Worm (Caenorhabditis elegans) whole organism, L4 larva: ENCODE measurements around the gene dac-1.

ENCODE experiments used
- F26F4.8 ChIP-seq: fragments of 200-800 bp; sonication (Bioruptor generic); conservative IDR thresholded peaks from 2 replicates; pipeline ENCODE4 v1.3.6; 2022; ENCODE audit warnings: missing genetic modification characterization, missing compliant biosample characterization
- F44E2.7 ChIP-seq: fragments of 200-800 bp; sonication (Bioruptor generic); IDR thresholded peaks from 2 replicates; pipeline ENCODE4 v2.1.2; 2022; ENCODE audit warnings: missing genetic modification characterization, missing compliant biosample characterization
- F49E8.2 ChIP-seq: sonication (generic microtip); optimal IDR thresholded peaks from 2 replicates; lab custom pipeline; 2016; ENCODE audit warnings: missing compliant biosample characterization, mild to moderate bottlenecking, missing genetic modification characterization, borderline replicate concordance
- R02D3.7 ChIP-seq: fragments of 150-350 bp; sonication (generic microtip); optimal IDR thresholded peaks from 3 replicates; lab custom pipeline; 2014; ENCODE audit warnings: missing biosample characterization, missing genetic modification characterization
- Y5F2A.4 ChIP-seq: fragments of 200-800 bp; sonication (Bioruptor generic); optimal IDR thresholded peaks from 2 replicates; lab custom pipeline; 2018; ENCODE audit warnings: mild to moderate bottlenecking, missing genetic modification characterization, missing compliant biosample characterization
- aha-1 ChIP-seq: fragments of 150-350 bp; peaks from one replicate; lab custom pipeline; 2014; ENCODE audit warnings: missing biosample characterization, missing genetic modification characterization
- ceh-20 ChIP-seq: fragments of 200-800 bp; sonication (Bioruptor generic); IDR thresholded peaks from 2 replicates; pipeline ENCODE4 v1.3.6; 2022; ENCODE audit warnings: missing genetic modification reagents, missing genetic modification characterization, missing compliant biosample characterization
- ceh-28 ChIP-seq: fragments of 150-350 bp; optimal IDR thresholded peaks from 2 replicates; lab custom pipeline; 2014; ENCODE audit warnings: missing biosample characterization, missing genetic modification reagents, missing genetic modification characterization
- ceh-62 ChIP-seq: sonication (generic microtip); optimal IDR thresholded peaks from 2 replicates; lab custom pipeline; 2017; ENCODE audit warnings: missing biosample characterization, missing genetic modification characterization
- daf-12 ChIP-seq: fragments of 150-350 bp; optimal IDR thresholded peaks from 2 replicates; lab custom pipeline; 2014; ENCODE audit warnings: missing biosample characterization, missing genetic modification reagents, missing genetic modification characterization
- daf-16 ChIP-seq, 3 experiments: sonication (generic microtip); optimal IDR thresholded peaks; 2 replicates each; lab custom pipeline; 2016 to 2017; ENCODE audit warnings: missing genetic modification characterization in 3 of 3, missing genetic modification reagents in 3 of 3, mild to moderate bottlenecking in 2 of 3, missing compliant biosample characterization in 2 of 3, missing biosample characterization in 1 of 3, moderate library complexity in 1 of 3
- daf-19 ChIP-seq: fragments of 200-800 bp; sonication (Bioruptor generic); conservative IDR thresholded peaks from 2 replicates; pipeline ENCODE4 v1.3.6; 2022; ENCODE audit warnings: missing genetic modification characterization, missing compliant biosample characterization
- daf-8 ChIP-seq: fragments of 200-800 bp; sonication (Bioruptor generic); IDR thresholded peaks from 2 replicates; pipeline ENCODE4 v1.3.6; 2022; ENCODE audit warnings: missing genetic modification characterization, missing compliant biosample characterization
- dmd-6 ChIP-seq: fragments of 200-800 bp; sonication (Bioruptor generic); IDR thresholded peaks from 2 replicates; pipeline ENCODE4 v1.3.6; 2022; ENCODE audit warnings: missing genetic modification reagents, missing genetic modification characterization, missing compliant biosample characterization
- dmd-9 ChIP-seq: fragments of 200-800 bp; sonication (Bioruptor generic); IDR thresholded peaks from 2 replicates; pipeline ENCODE4 v1.3.6; 2022; ENCODE audit warnings: missing genetic modification reagents, missing genetic modification characterization, missing compliant biosample characterization
- dpl-1 ChIP-seq: fragments of 150-350 bp; optimal IDR thresholded peaks from 2 replicates; lab custom pipeline; 2014; ENCODE audit warnings: missing biosample characterization, missing genetic modification reagents, missing genetic modification characterization
- dve-1 ChIP-seq: sonication (generic microtip); optimal IDR thresholded peaks from 2 replicates; lab custom pipeline; 2017; ENCODE audit warnings: antibody characterized with exemption, mild to moderate bottlenecking, missing genetic modification characterization, missing compliant biosample characterization; ENCODE audit not compliant: insufficient read depth
- fkh-10 ChIP-seq: fragments of 150-350 bp; optimal IDR thresholded peaks from 2 replicates; lab custom pipeline; 2014; ENCODE audit warnings: missing biosample characterization, missing genetic modification reagents, missing genetic modification characterization
- hlh-11 ChIP-seq: fragments of 200-800 bp; sonication (Bioruptor generic); optimal IDR thresholded peaks from 2 replicates; lab custom pipeline; 2018; ENCODE audit warnings: mild to moderate bottlenecking, missing genetic modification characterization, missing compliant biosample characterization
- hlh-30 ChIP-seq: sonication (generic microtip); optimal IDR thresholded peaks from 2 replicates; lab custom pipeline; 2017; ENCODE audit warnings: antibody characterized with exemption, mild to moderate bottlenecking, missing genetic modification characterization, missing compliant biosample characterization; ENCODE audit not compliant: insufficient read depth
- hmg-1.1 ChIP-seq: fragments of 200-800 bp; sonication (Bioruptor generic); IDR thresholded peaks from 2 replicates; pipeline ENCODE4 v1.3.6; 2022; ENCODE audit warnings: missing genetic modification reagents, missing genetic modification characterization, missing compliant biosample characterization
- lin-38 ChIP-seq: fragments of 200-800 bp; sonication (Bioruptor generic); IDR thresholded peaks from 2 replicates; pipeline ENCODE4 v1.3.6; 2022; ENCODE audit warnings: missing genetic modification reagents, missing genetic modification characterization, missing compliant biosample characterization
- lsy-2 ChIP-seq, 2 experiments: fragments of 150-350 bp in 1 of 2; sonication (generic microtip) in 1 of 2; optimal IDR thresholded peaks; 2 replicates each; lab custom pipeline; 2014 to 2017; ENCODE audit warnings: missing biosample characterization in 2 of 2, missing genetic modification characterization in 2 of 2
- madf-5 ChIP-seq, 2 experiments: fragments of 200-800 bp; sonication (Bioruptor generic); IDR thresholded peaks; 2 replicates each; pipeline ENCODE4 v1.3.6; 2022; ENCODE audit warnings: missing compliant biosample characterization in 2 of 2, missing genetic modification characterization in 2 of 2
- madf-9 ChIP-seq: fragments of 200-800 bp; sonication (Bioruptor generic); conservative IDR thresholded peaks from 2 replicates; pipeline ENCODE4 v1.3.6; 2022; ENCODE audit warnings: missing genetic modification reagents, missing genetic modification characterization, missing compliant biosample characterization
- mdl-1 ChIP-seq, 2 experiments: fragments of 150-350 bp in 1 of 2; sonication (generic microtip) in 1 of 2; optimal IDR thresholded peaks; 2 replicates each; lab custom pipeline; 2014 to 2017; ENCODE audit warnings: missing biosample characterization in 2 of 2, missing genetic modification characterization in 2 of 2
- mep-1 ChIP-seq: fragments of 150-350 bp; sonication (generic microtip); optimal IDR thresholded peaks from 3 replicates; lab custom pipeline; 2014; ENCODE audit warnings: missing biosample characterization, missing genetic modification characterization
- mes-2 ChIP-seq: sonication (generic microtip); optimal IDR thresholded peaks from 2 replicates; lab custom pipeline; 2016; ENCODE audit warnings: missing genotype, mild to moderate bottlenecking, missing genetic modification characterization, missing compliant biosample characterization; ENCODE audit not compliant: poor library complexity, severe bottlenecking
- mxl-3 ChIP-seq: fragments of 200-800 bp; sonication (Bioruptor generic); optimal IDR thresholded peaks from 2 replicates; lab custom pipeline; 2018; ENCODE audit warnings: mild to moderate bottlenecking, missing genetic modification characterization, missing compliant biosample characterization
- nhr-10 ChIP-seq: fragments of 150-350 bp; optimal IDR thresholded peaks from 2 replicates; lab custom pipeline; 2014; ENCODE audit warnings: missing biosample characterization, missing genetic modification characterization
- nhr-11 ChIP-seq: fragments of 150-350 bp; optimal IDR thresholded peaks from 2 replicates; lab custom pipeline; 2014; ENCODE audit warnings: missing biosample characterization, missing genetic modification characterization
- nhr-25 ChIP-seq: sonication (generic microtip); optimal IDR thresholded peaks from 2 replicates; lab custom pipeline; 2017; ENCODE audit warnings: missing genetic modification characterization, mild to moderate bottlenecking, missing compliant biosample characterization, antibody characterized with exemption, moderate library complexity, borderline replicate concordance; ENCODE audit not compliant: insufficient read depth
- nhr-28 ChIP-seq: fragments of 150-350 bp; optimal IDR thresholded peaks from 2 replicates; lab custom pipeline; 2014; ENCODE audit warnings: missing biosample characterization, missing genetic modification characterization
- nhr-41 ChIP-seq: fragments of 200-800 bp; sonication (Bioruptor generic); IDR thresholded peaks from 2 replicates; pipeline ENCODE4 v1.3.6; 2022; ENCODE audit warnings: missing genetic modification reagents, missing genetic modification characterization, missing compliant biosample characterization
- nhr-42 ChIP-seq: fragments of 200-800 bp; sonication (Bioruptor generic); IDR thresholded peaks from 2 replicates; pipeline ENCODE4 v1.3.6; 2022; ENCODE audit warnings: missing genetic modification characterization, missing compliant biosample characterization
- nhr-48 ChIP-seq: sonication (generic microtip); optimal IDR thresholded peaks from 2 replicates; lab custom pipeline; 2016; ENCODE audit warnings: mild to moderate bottlenecking, missing genetic modification characterization, missing compliant biosample characterization
- rbr-2 ChIP-seq: sonication (generic microtip); optimal IDR thresholded peaks from 2 replicates; lab custom pipeline; 2016; ENCODE audit warnings: missing genotype, missing genetic modification characterization, missing compliant biosample characterization
- set-16 ChIP-seq: fragments of 200-800 bp; sonication (Bioruptor generic); IDR thresholded peaks from 2 replicates; pipeline ENCODE4 v1.3.6; 2022; ENCODE audit warnings: missing genetic modification reagents, missing genetic modification characterization, missing compliant biosample characterization
- snpc-1.2 ChIP-seq: fragments of 200-800 bp; sonication (Bioruptor generic); IDR thresholded peaks from 2 replicates; pipeline ENCODE4 v1.3.6; 2022; ENCODE audit warnings: missing genetic modification reagents, missing genetic modification characterization, missing compliant biosample characterization
- unc-62 ChIP-seq, 3 experiments: fragments of 150-350 bp in 1 of 3; sonication (generic microtip); optimal IDR thresholded peaks in 2 of 3; peaks in 1 of 3; 1 replicate in 1 of 3; 2 replicates in 2 of 3; lab custom pipeline; 2014 to 2017; ENCODE audit warnings: missing biosample characterization in 3 of 3, missing genetic modification characterization in 3 of 3, missing genetic modification reagents in 3 of 3, missing genotype in 1 of 3
- zag-1 ChIP-seq: fragments of 150-350 bp; optimal IDR thresholded peaks from 2 replicates; lab custom pipeline; 2014; ENCODE audit warnings: missing biosample characterization, missing genetic modification characterization
- ztf-11 ChIP-seq: fragments of 150-350 bp; optimal IDR thresholded peaks from 2 replicates; lab custom pipeline; 2014; ENCODE audit warnings: missing biosample characterization, missing genetic modification characterization

The dac-1 gene

ce11 chrIII:839491-839890 is 23.5 kb downstream of the dac-1 start, which contains the start of gene dos-3:
dos-3 (minus strand) TSS chrIII:839591.
- no peak for TF ChIP-seq rbr-2 (tag; lab: Kevin White, UChicago)
- no peak for TF ChIP-seq F49E8.2
- TF ChIP-seq ceh-62 (tag; lab: Kevin White, UChicago) = no peak
- no peak for TF ChIP-seq aha-1
- no peak for TF ChIP-seq daf-12 (tag; lab: Kevin White, UChicago)
- no peak for TF ChIP-seq ztf-11 (tag; lab: Kevin White, UChicago)
- no peak for TF ChIP-seq nhr-41 (GFP tag; lab: Robert Waterston, UW)
- no peak for TF ChIP-seq hmg-1.1 (GFP tag; lab: Robert Waterston, UW)
- no peak for TF ChIP-seq ceh-28 (tag; lab: Kevin White, UChicago)
- no peak for TF ChIP-seq set-16 (GFP tag; lab: Robert Waterston, UW)
- TF ChIP-seq madf-9 = no peak
- TF ChIP-seq dpl-1 (GFP tag; lab: Kevin White, UChicago) = no peak
- TF ChIP-seq daf-8 (GFP tag; lab: Robert Waterston, UW) = no peak
- TF ChIP-seq madf-5 (GFP tag; IDR thresholded peaks at IDR 0.05; lab: Robert Waterston, UW) = no peak
- TF ChIP-seq dmd-9 (GFP tag; lab: Robert Waterston, UW) = no peak
- TF ChIP-seq dmd-6 (GFP tag; lab: Robert Waterston, UW) = no peak
- no peak for TF ChIP-seq R02D3.7 (tag; lab: Kevin White, UChicago)
- TF ChIP-seq hlh-11 (tag; lab: Kevin White, UChicago) = no peak
- no peak for TF ChIP-seq nhr-11 (tag; lab: Kevin White, UChicago)

DNA sequence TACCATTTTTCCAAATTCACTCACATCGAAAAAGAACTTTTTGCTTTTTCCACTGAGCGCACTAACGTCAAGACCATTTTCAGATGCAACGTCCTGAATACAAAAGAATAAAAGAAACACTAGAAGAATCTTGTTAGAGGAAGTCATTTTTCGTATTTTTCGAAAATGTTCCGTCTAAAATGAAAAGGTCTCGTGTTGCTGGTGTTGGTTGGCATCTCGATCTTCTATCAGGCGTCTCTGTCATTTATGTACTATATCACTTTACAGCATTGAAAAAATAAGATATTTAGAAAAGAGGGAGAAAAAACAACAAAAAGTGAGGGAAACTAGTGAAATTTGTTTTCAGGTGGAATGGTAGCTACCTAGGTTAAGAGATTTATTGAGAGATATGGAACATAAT is 25.2 kb downstream of the dac-1 start, which contains the start of gene K02F3.9:
K02F3.9 (minus strand) TSS at position 190 of the 400 bp plus-strand sequence.
- peak; percentile 2 for TF ChIP-seq hlh-30 (tag; lab: Kevin White, UChicago)
- TF ChIP-seq ceh-28 (tag; lab: Kevin White, UChicago) = no peak
- TF ChIP-seq, all 104 proteins: peak for 1

- TF ChIP-seq nhr-42 (GFP tag; lab: Robert Waterston, UW) = no peak
These were observed 26.7 kb downstream of the dac-1 start, which contains the start of gene far-8 for ce11 chrIII:842630-843029. far-8 (plus strand) TSS chrIII:842930.

DNA sequence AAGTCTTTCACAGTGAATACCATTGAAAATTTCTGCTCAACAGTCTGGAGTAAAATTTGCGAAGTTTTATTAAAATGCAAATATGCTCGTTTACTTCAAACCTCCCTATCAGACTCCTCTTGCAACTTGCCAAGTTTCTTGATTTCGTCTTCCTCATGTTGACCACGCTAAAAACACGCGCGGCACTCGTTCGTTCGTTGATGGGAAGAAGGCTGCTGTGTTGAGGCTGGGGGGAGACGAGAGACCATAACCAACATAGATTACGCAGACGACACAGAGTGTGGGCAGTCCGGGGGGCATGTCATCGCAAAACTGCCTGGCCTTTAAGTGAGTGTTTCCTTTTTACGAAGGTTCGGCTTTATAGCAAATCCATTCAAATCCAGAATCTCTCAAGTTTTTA is 28.1 kb downstream of the dac-1 start:
- TF ChIP-seq nhr-11 (tag; lab: Kevin White, UChicago) (peak; percentile 18), hmg-1.1 (GFP tag; lab: Robert Waterston, UW) (peak; percentile 54), dmd-6 (GFP tag; lab: Robert Waterston, UW) (peak; percentile 53), fkh-10 (no peak), unc-62 (GFP tag; optimal IDR thresholded peaks at IDR 0.05 in 1 of 2; lab: Kevin White, UChicago) (peak in 1 of 2 experiments; percentile 14), unc-62 (tag; optimal IDR thresholded peaks at IDR 0.05; lab: Kevin White, UChicago) (no peak), hlh-30 (tag; lab: Kevin White, UChicago) (peak; percentile 77), nhr-25 (no peak), dve-1 (no peak), mes-2 (tag; lab: Kevin White, UChicago) (peak; percentile 27), ceh-20 (GFP tag; lab: Robert Waterston, UW) (0 out of 2 replicates have a peak, but pooled peaks have one; percentile 35), madf-9 (peak; percentile 42; the same call in 1 of the 2 replicates), nhr-10 (tag; lab: Kevin White, UChicago) (no peak), nhr-28 (tag; lab: Kevin White, UChicago) (peak; percentile 55), mep-1 (peak; percentile 57), Y5F2A.4 (no peak), aha-1 (peak; percentile 40), snpc-1.2 (no peak), mxl-3 (GFP tag; lab: Kevin White, UChicago) (peak; percentile 96), mdl-1 (tag; optimal IDR thresholded peaks at IDR 0.05; lab: Kevin White, UChicago) (peak in 1 of 2 experiments; percentile 56), dpl-1 (GFP tag; lab: Kevin White, UChicago) (peak; percentile 15), F44E2.7 (GFP tag; lab: Robert Waterston, UW) (no peak), lsy-2 (tag; optimal IDR thresholded peaks at IDR 0.05; lab: Kevin White, UChicago) (peak in 1 of 2 experiments; percentile 28), hlh-11 (tag; lab: Kevin White, UChicago) (peak; percentile 65), daf-19 (GFP tag; lab: Robert Waterston, UW) (no peak), lin-38 (peak; percentile 28; the same call in 1 of the 2 replicates), zag-1 (tag; lab: Kevin White, UChicago) (no peak), nhr-48 (peak; percentile 18), F26F4.8 (GFP tag; lab: Robert Waterston, UW) (no peak), daf-16 (GFP tag; optimal IDR thresholded peaks at IDR 0.05; lab: Kevin White, UChicago) (no peak), daf-16 (tag; optimal IDR thresholded peaks at IDR 0.05; lab: Kevin White, UChicago) (peak; percentile 68)
